Fruit fly (Drosophila melanogaster) whole organism, embryonic: ENCODE data around the gene CG3916.

Source experiments
- CG11456 ChIP-seq: fragments of 200-800 bp; sonication (Bioruptor generic); IDR thresholded peaks from 3 replicates; pipeline ENCODE4 v1.3.6; 2022; ENCODE audit warnings: missing biosample characterization, missing genetic modification characterization
- CG12219 ChIP-seq: fragments of 200-800 bp; sonication (Bioruptor generic); optimal IDR thresholded peaks from 3 replicates; lab custom pipeline; 2018; ENCODE audit warnings: missing biosample characterization, mild to moderate bottlenecking, missing genetic modification characterization
- CG12299 ChIP-seq: fragments of 200-800 bp; sonication (Bioruptor generic); optimal IDR thresholded peaks from 2 replicates; lab custom pipeline; 2018; ENCODE audit warnings: missing biosample characterization, mild to moderate bottlenecking, missing genetic modification characterization
- CG30020 ChIP-seq: fragments of 200-800 bp; optimal IDR thresholded peaks from 2 replicates; lab custom pipeline; 2019; ENCODE audit warnings: missing biosample characterization, mild to moderate bottlenecking, missing genetic modification characterization, moderate library complexity
- CG30431 ChIP-seq: fragments of 200-800 bp; sonication (Bioruptor generic); optimal IDR thresholded peaks from 2 replicates; lab custom pipeline; 2017; ENCODE audit warnings: missing biosample characterization, missing genetic modification characterization
- CG32772 ChIP-seq: fragments of 200-800 bp; sonication (Bioruptor generic); IDR thresholded peaks from 2 replicates; pipeline ENCODE4 v1.3.6; 2022; ENCODE audit warnings: missing biosample characterization, missing genetic modification characterization
- CG3281 ChIP-seq: fragments of 200-800 bp; sonication (Bioruptor generic); optimal IDR thresholded peaks from 3 replicates; lab custom pipeline; 2017; ENCODE audit warnings: missing biosample characterization, mild to moderate bottlenecking, missing genetic modification characterization
- CG4328 ChIP-seq: fragments of 200-800 bp; sonication (Bioruptor generic); optimal IDR thresholded peaks from 3 replicates; lab custom pipeline; 2017; ENCODE audit warnings: missing biosample characterization, missing genetic modification reagents, missing genetic modification characterization
- CG4617 ChIP-seq: fragments of 200-800 bp; sonication (Bioruptor generic); optimal IDR thresholded peaks from 3 replicates; lab custom pipeline; 2016; ENCODE audit warnings: missing biosample characterization, missing genetic modification characterization, borderline replicate concordance
- CG4820 ChIP-seq: fragments of 200-800 bp; sonication (Bioruptor generic); optimal IDR thresholded peaks from 3 replicates; lab custom pipeline; 2016; ENCODE audit warnings: missing biosample characterization, missing genetic modification characterization
- CG6254 ChIP-seq: fragments of 200-800 bp; sonication (Bioruptor generic); optimal IDR thresholded peaks from 3 replicates; lab custom pipeline; 2017; ENCODE audit warnings: mild to moderate bottlenecking, missing biosample characterization, missing genetic modification reagents, missing genetic modification characterization
- CG7556 ChIP-seq: fragments of 200-800 bp; sonication (Bioruptor generic); optimal IDR thresholded peaks from 2 replicates; lab custom pipeline; 2017; ENCODE audit warnings: missing biosample characterization, mild to moderate bottlenecking, missing genetic modification characterization
- CG7963 ChIP-seq: fragments of 200-800 bp; sonication (Bioruptor generic); IDR thresholded peaks from 3 replicates; pipeline ENCODE4 v1.3.6; 2022; ENCODE audit warnings: missing biosample characterization, missing genetic modification characterization; ENCODE audit not compliant: partially characterized antibody
- Dad ChIP-seq: fragments of 200-800 bp; sonication (Bioruptor generic); optimal IDR thresholded peaks from 3 replicates; lab custom pipeline; 2016; ENCODE audit warnings: missing biosample characterization, missing genetic modification characterization
- Drgx ChIP-seq: fragments of 200-800 bp; sonication (Bioruptor generic); IDR thresholded peaks from 2 replicates; pipeline ENCODE4 v1.3.6; 2022; ENCODE audit warnings: missing biosample characterization, missing genetic modification characterization
- HLH54F ChIP-seq: fragments of 200-800 bp; sonication (Bioruptor generic); optimal IDR thresholded peaks from 3 replicates; lab custom pipeline; 2016; ENCODE audit warnings: missing biosample characterization, missing genetic modification characterization
- Hmx ChIP-seq: fragments of 200-800 bp; sonication (Bioruptor generic); optimal IDR thresholded peaks from 2 replicates; lab custom pipeline; 2016; ENCODE audit warnings: missing biosample characterization, missing genetic modification characterization
- NfI ChIP-seq: fragments of 200-800 bp; sonication (Bioruptor generic); optimal IDR thresholded peaks from 3 replicates; lab custom pipeline; 2018; ENCODE audit warnings: missing biosample characterization, mild to moderate bottlenecking, missing genetic modification characterization, moderate library complexity
- PHDP ChIP-seq: fragments of 200-800 bp; sonication (Bioruptor generic); optimal IDR thresholded peaks from 3 replicates; lab custom pipeline; 2018; ENCODE audit warnings: missing biosample characterization, mild to moderate bottlenecking, missing genetic modification characterization, moderate library complexity
- Sin3A ChIP-seq: fragments of >200 bp; optimal IDR thresholded peaks from 2 replicates; lab custom pipeline; 2018
- al ChIP-seq: fragments of 200-800 bp; sonication (Bioruptor generic); IDR thresholded peaks from 2 replicates; pipeline ENCODE4 v1.3.6; 2022; ENCODE audit warnings: missing biosample characterization, missing genetic modification characterization
- az2 ChIP-seq: fragments of 200-800 bp; sonication (Bioruptor generic); optimal IDR thresholded peaks from 3 replicates; lab custom pipeline; 2016; ENCODE audit warnings: missing biosample characterization, missing genetic modification characterization
- br ChIP-seq: fragments of >200 bp; optimal IDR thresholded peaks from 2 replicates; lab custom pipeline; 2017
- btn ChIP-seq: fragments of 200-800 bp; sonication (Bioruptor generic); optimal IDR thresholded peaks from 2 replicates; lab custom pipeline; 2016; ENCODE audit warnings: missing biosample characterization, missing genetic modification characterization
- cas ChIP-seq: fragments of 200-800 bp; sonication (Bioruptor generic); IDR thresholded peaks from 2 replicates; pipeline ENCODE4 v1.3.6; 2022; ENCODE audit warnings: missing biosample characterization, missing genetic modification characterization
- chinmo ChIP-seq: fragments of 200-800 bp; sonication (Bioruptor generic); IDR thresholded peaks from 4 replicates; pipeline ENCODE4 v1.3.6; 2022; ENCODE audit warnings: missing biosample characterization, missing genetic modification characterization; ENCODE audit not compliant: partially characterized antibody
- dimm ChIP-seq: fragments of 200-800 bp; sonication (Bioruptor generic); IDR thresholded peaks from 2 replicates; pipeline ENCODE4 v1.3.6; 2022; ENCODE audit warnings: missing biosample characterization, missing genetic modification characterization
- dm ChIP-seq: fragments of 200-800 bp; sonication (Bioruptor generic); optimal IDR thresholded peaks from 3 replicates; lab custom pipeline; 2016; ENCODE audit warnings: missing biosample characterization, missing genetic modification characterization
- kay ChIP-seq: fragments of 200-800 bp; sonication (Bioruptor generic); optimal IDR thresholded peaks from 2 replicates; lab custom pipeline; 2016; ENCODE audit warnings: missing biosample characterization, missing genetic modification characterization
- prd ChIP-seq, 3 experiments: fragments of >200 bp in 2 of 3; fragments of 200-800 bp in 1 of 3; sonication (Bioruptor generic) in 1 of 3; optimal IDR thresholded peaks in 2 of 3; IDR thresholded peaks in 1 of 3; 2 replicates in 2 of 3; 3 replicates in 1 of 3; pipeline versions ENCODE4 v1.3.6 to Lab custom; 2017 to 2022; ENCODE audit warnings: missing biosample characterization in 1 of 3, missing genetic modification characterization in 1 of 3
- rib ChIP-seq: fragments of 200-800 bp; sonication (Bioruptor generic); IDR thresholded peaks from 2 replicates; pipeline ENCODE4 v1.3.6; 2022; ENCODE audit warnings: missing biosample characterization, missing genetic modification characterization
- row ChIP-seq: fragments of 200-800 bp; sonication (Bioruptor generic); IDR thresholded peaks from 3 replicates; pipeline ENCODE4 v1.3.6; 2022; ENCODE audit warnings: missing biosample characterization, missing genetic modification characterization
- tap ChIP-seq: fragments of 200-800 bp; optimal IDR thresholded peaks from 3 replicates; lab custom pipeline; 2019; ENCODE audit warnings: missing biosample characterization, mild to moderate bottlenecking, missing genetic modification characterization, moderate library complexity
- tin ChIP-seq: fragments of 200-800 bp; sonication (Bioruptor generic); optimal IDR thresholded peaks from 3 replicates; lab custom pipeline; 2016; ENCODE audit warnings: missing biosample characterization, missing genetic modification characterization
- tna ChIP-seq: fragments of 200-800 bp; sonication (Bioruptor generic); IDR thresholded peaks from 2 replicates; pipeline ENCODE4 v1.3.6; 2022; ENCODE audit warnings: missing biosample characterization, missing genetic modification characterization; ENCODE audit not compliant: partially characterized antibody
- toy ChIP-seq: fragments of 200-800 bp; sonication (Bioruptor generic); IDR thresholded peaks from 2 replicates; pipeline ENCODE4 v1.3.6; 2022; ENCODE audit warnings: missing biosample characterization, missing genetic modification characterization
- usp ChIP-seq: fragments of >200 bp; optimal IDR thresholded peaks from 2 replicates; lab custom pipeline; 2017; ENCODE audit warnings: missing biosample characterization, missing genetic modification characterization
- vvl ChIP-seq: fragments of 200-800 bp; sonication (Bioruptor generic); IDR thresholded peaks from 2 replicates; pipeline ENCODE4 v1.3.6; 2022; ENCODE audit warnings: missing biosample characterization, missing genetic modification characterization
- wek ChIP-seq: fragments of 200-800 bp; sonication (Bioruptor generic); optimal IDR thresholded peaks from 3 replicates; lab custom pipeline; 2018; ENCODE audit warnings: missing biosample characterization, mild to moderate bottlenecking, missing genetic modification characterization, moderate library complexity

The CG3916 gene

DNA sequence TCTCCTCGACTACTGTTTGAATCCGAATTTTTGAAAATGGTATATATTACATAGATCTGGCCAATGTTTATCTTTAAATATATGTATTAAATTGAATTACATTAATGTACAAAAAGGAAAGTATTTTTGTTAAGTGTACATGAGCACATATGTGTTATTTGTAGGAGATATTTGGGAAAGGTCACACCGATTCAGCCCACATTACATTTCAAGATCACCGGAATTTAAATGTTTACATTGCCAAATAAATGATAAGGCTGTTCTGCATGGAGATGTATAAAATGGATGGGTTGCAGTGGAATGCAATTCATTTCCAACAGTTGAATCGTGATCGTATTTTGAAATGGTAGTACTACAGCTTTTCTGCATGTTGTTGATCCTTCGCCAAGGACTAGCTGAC lies at the start of gene CG3916:
Gene CG3916 (plus strand): TSS at position 301 of the 400 bp plus-strand sequence.
- TF ChIP-seq CG32772 (GFP tag; lab: Robert Waterston, UW) (no peak), dimm (GFP tag; lab: Robert Waterston, UW) (no peak), CG30431 (no peak)

- TF ChIP-seq tin (GFP tag; lab: Kevin White, UChicago) (no peak), CG4820 (GFP tag; lab: Kevin White, UChicago) (no peak), br (lab: Kevin White, UChicago) (no peak)
- TF ChIP-seq, all 482 proteins: peak for 0
Observed at dm6 chr3R:12185615-12186014, 43.6 kb upstream of the CG3916 start.

dm6 chr3R:12194911-12195310 lies 34.3 kb upstream of the CG3916 start, which contains the start of the genes eIF3d2 and CG43450:
Gene eIF3d2, minus strand, starts transcription at chr3R:12195011.
Gene CG43450, plus strand, starts transcription at chr3R:12195294.
- TF ChIP-seq Dad (GFP tag; lab: Kevin White, UChicago) (no peak), CG3281 (GFP tag; lab: Kevin White, UChicago) (no peak), CG4328 (GFP tag; lab: Kevin White, UChicago) (no peak), CG12299 (no peak), CG7963 (GFP tag; lab: Robert Waterston, UW) (no peak), cas (GFP tag; lab: Robert Waterston, UW) (no peak), NfI (GFP tag; lab: Kevin White, UChicago) (no peak), vvl (GFP tag; lab: Robert Waterston, UW) (no peak), PHDP (tag; lab: Kevin White, UChicago) (no peak), CG6254 (GFP tag; lab: Kevin White, UChicago) (no peak), prd (optimal IDR thresholded peaks at IDR 0.05; lab: Kevin White, UChicago) (no peak), prd (GFP tag; IDR thresholded peaks at IDR 0.05; lab: Robert Waterston, UW) (no peak), CG12219 (GFP tag; lab: Kevin White, UChicago) (no peak), az2 (GFP tag; lab: Kevin White, UChicago) (no peak), HLH54F (GFP tag; lab: Kevin White, UChicago) (no peak)

DNA sequence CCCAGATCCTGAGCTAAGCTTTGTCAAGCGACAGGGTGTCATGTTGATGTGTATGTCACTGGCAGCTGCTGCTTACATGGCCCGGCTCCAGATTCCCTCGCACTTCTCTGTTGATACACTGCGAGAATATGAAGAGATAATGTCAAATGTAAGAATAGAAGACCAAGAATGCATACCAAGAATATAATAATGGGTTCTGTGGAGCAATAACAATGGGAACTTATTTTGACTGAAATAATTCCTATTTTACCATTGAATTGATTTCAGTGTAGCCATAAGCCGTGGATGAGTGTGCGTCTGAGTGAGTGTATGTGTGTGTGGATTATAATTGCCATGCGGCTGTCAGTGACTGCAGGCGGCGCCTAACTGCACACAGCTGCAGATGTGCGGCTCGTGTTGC lies 33.1 kb upstream of the CG3916 start:
- TF ChIP-seq dm = peak; percentile 50
- TF ChIP-seq CG11456 (GFP tag; lab: Robert Waterston, UW) = 0 out of 3 replicates have a peak, but pooled peaks have one; percentile 19
- TF ChIP-seq Drgx (GFP tag; lab: Robert Waterston, UW) = peak; percentile 43; the same call in 1 of the 2 replicates
- TF ChIP-seq row (GFP tag; lab: Robert Waterston, UW) = 0 out of 3 replicates have a peak, but pooled peaks have one; percentile 13
- no peak for TF ChIP-seq rib

dm6 chr3R:12197641-12198040 lies 31.6 kb upstream of the CG3916 start, which contains the start of gene Adk1:
Gene Adk1, plus strand, starts transcription at chr3R:12197941.
- TF ChIP-seq wek (GFP tag; lab: Kevin White, UChicago) (no peak), CG30020 (tag; lab: Kevin White, UChicago) (no peak), toy (no peak), chinmo (GFP tag; lab: Robert Waterston, UW) (no peak), CG7556 (GFP tag; lab: Kevin White, UChicago) (no peak), usp (no peak), CG12219 (GFP tag; lab: Kevin White, UChicago) (no peak), btn (GFP tag; lab: Kevin White, UChicago) (no peak), kay (GFP tag; lab: Kevin White, UChicago) (no peak), Sin3A (lab: Kevin White, UChicago) (no peak), tna (GFP tag; lab: Robert Waterston, UW) (no peak), al (GFP tag; lab: Robert Waterston, UW) (no peak), CG4617 (GFP tag; lab: Kevin White, UChicago) (no peak), Hmx (no peak), tap (tag; lab: Kevin White, UChicago) (no peak)
